Worm (Caenorhabditis elegans): Measurements from ENCODE around the gene Y110A2AL.9.

DNA sequence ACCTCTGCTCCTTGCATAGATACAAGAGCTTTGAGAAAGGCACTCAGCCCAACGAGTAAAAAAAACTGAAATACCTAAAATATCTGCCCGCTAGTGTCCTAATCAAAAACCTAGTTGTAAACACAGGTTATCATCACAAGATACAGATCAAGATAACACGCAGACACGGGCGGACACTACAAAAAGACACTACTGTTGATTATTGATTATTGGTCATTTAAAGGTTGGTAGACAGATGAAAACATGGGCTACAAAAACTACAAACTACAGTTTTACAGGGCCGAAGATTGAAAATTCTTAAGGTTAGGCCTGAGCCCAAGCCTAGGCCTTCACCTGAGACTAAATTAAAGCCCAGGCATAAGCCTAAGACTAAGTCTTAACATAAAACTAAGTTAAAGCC, 7.6 kb downstream of the Y110A2AL.9 start:
- TF ChIP-seq zim-3 (tag; optimal IDR thresholded peaks at IDR 0.05) (no peak), ceh-91 (GFP tag; IDR thresholded peaks at IDR 0.05) (no peak), snpc-4 (GFP tag; optimal IDR thresholded peaks at IDR 0.05) (no peak), snpc-4 (tag; optimal IDR thresholded peaks at IDR 0.05) (no peak)
